Fruit fly (Drosophila melanogaster): Measurements from ENCODE around the gene cup.

Gene cup

dm6 chr2L:6644421-6645059, 18.9 kb upstream of the cup start:
- TF ChIP-seq Clk (GFP tag; optimal IDR thresholded peaks at IDR 0.05) (no peak), bab1 (GFP tag; optimal IDR thresholded peaks at IDR 0.05) (no peak), Mnt (GFP tag; optimal IDR thresholded peaks at IDR 0.05) (peak; percentile 48), CG14711 (tag; optimal IDR thresholded peaks at IDR 0.05) (no peak), CG12768 (GFP tag; optimal IDR thresholded peaks at IDR 0.05) (no peak), CG7101 (tag; optimal IDR thresholded peaks at IDR 0.05) (no peak), CG5204 (GFP tag; optimal IDR thresholded peaks at IDR 0.05) (no peak), kay (GFP tag; ENCODE audit: borderline replicate concordance) (peak; percentile 99), toe (GFP tag; optimal IDR thresholded peaks at IDR 0.05) (no peak), CG1620 (GFP tag; optimal IDR thresholded peaks at IDR 0.05) (no peak), ovo (GFP tag; optimal IDR thresholded peaks at IDR 0.05) (no peak), cnc (optimal IDR thresholded peaks at IDR 0.05) (no peak), CG33017 (tag; optimal IDR thresholded peaks at IDR 0.05) (no peak), cic (GFP tag; optimal IDR thresholded peaks at IDR 0.05) (peak; percentile 52), tj (GFP tag; optimal IDR thresholded peaks at IDR 0.05) (peak; percentile 93), CG7045 (GFP tag; optimal IDR thresholded peaks at IDR 0.05) (no peak), Hr96 (GFP tag; optimal IDR thresholded peaks at IDR 0.05) (no peak), Crg-1 (GFP tag; optimal IDR thresholded peaks at IDR 0.05) (peak; percentile 19), pad (GFP tag; optimal IDR thresholded peaks at IDR 0.05) (no peak), CG11617 (GFP tag; optimal IDR thresholded peaks at IDR 0.05) (no peak)

dm6 chr2L:6647103-6647711, 16.3 kb upstream of the cup start:
- peak; percentile 86 for TF ChIP-seq bab1 (GFP tag; optimal IDR thresholded peaks at IDR 0.05)
- TF ChIP-seq CG12768 (GFP tag; optimal IDR thresholded peaks at IDR 0.05) = peak; percentile 90
- TF ChIP-seq ovo (GFP tag; optimal IDR thresholded peaks at IDR 0.05) = peak; percentile 88
- peak; percentile 95 for TF ChIP-seq CG7101 (tag; optimal IDR thresholded peaks at IDR 0.05)
- TF ChIP-seq CG11617 (GFP tag; optimal IDR thresholded peaks at IDR 0.05) = peak; percentile 93
- no peak for TF ChIP-seq cnc (optimal IDR thresholded peaks at IDR 0.05)
- peak; percentile 94 for TF ChIP-seq CG33017 (tag; optimal IDR thresholded peaks at IDR 0.05)
- TF ChIP-seq kay (GFP tag; ENCODE audit: borderline replicate concordance) = peak; percentile 98
- TF ChIP-seq CG1620 (GFP tag; optimal IDR thresholded peaks at IDR 0.05) = peak; percentile 84
- peak; percentile 82 for TF ChIP-seq tj (GFP tag; optimal IDR thresholded peaks at IDR 0.05)
- TF ChIP-seq toe (GFP tag; optimal IDR thresholded peaks at IDR 0.05) = no peak
- TF ChIP-seq Hr96 (GFP tag; optimal IDR thresholded peaks at IDR 0.05) = peak; percentile 90
- peak; percentile 90 for TF ChIP-seq CG14711 (tag; optimal IDR thresholded peaks at IDR 0.05)
- peak; percentile 84 for TF ChIP-seq cic (GFP tag; optimal IDR thresholded peaks at IDR 0.05)
- TF ChIP-seq pad (GFP tag; optimal IDR thresholded peaks at IDR 0.05) = peak; percentile 69
- TF ChIP-seq CG5204 (GFP tag; optimal IDR thresholded peaks at IDR 0.05) = peak; percentile 92
- peak; percentile 82 for TF ChIP-seq Clk (GFP tag; optimal IDR thresholded peaks at IDR 0.05)
- peak; percentile 79 for TF ChIP-seq Crg-1 (GFP tag; optimal IDR thresholded peaks at IDR 0.05)
- TF ChIP-seq CG7045 (GFP tag; optimal IDR thresholded peaks at IDR 0.05) = peak; percentile 91
- peak; percentile 69 for TF ChIP-seq Mnt (GFP tag; optimal IDR thresholded peaks at IDR 0.05)

DNA sequence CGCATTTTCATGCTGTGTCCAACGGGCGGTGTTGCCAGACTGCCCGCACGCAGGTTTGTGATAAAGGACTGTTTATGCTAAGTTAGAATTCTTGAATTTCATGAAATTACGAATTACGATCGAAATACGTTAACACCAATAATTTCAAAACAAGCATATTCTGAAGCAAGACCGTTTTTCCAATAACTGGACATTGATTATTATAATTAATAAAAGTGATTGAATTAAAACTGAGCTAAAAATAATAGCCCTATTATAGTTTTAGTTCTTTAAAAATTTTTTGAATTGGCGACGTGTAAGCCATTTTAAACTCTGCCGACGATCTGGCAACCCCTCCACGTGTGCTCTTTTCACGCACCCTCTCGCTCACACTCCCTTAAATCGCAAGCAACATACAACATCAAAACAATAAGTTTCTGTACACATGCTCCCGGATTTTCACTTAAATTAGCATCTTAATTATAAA, 15.3 kb upstream of the cup start:
- peak; percentile 93 for TF ChIP-seq CG33017 (tag; optimal IDR thresholded peaks at IDR 0.05)
- TF ChIP-seq bab1 (GFP tag; optimal IDR thresholded peaks at IDR 0.05) = peak; percentile 91
- no peak for TF ChIP-seq Hr96 (GFP tag; optimal IDR thresholded peaks at IDR 0.05)
- TF ChIP-seq CG1620 (GFP tag; optimal IDR thresholded peaks at IDR 0.05) = peak; percentile 82
- TF ChIP-seq Crg-1 (GFP tag; optimal IDR thresholded peaks at IDR 0.05) = peak; percentile 91
- TF ChIP-seq Clk (GFP tag; optimal IDR thresholded peaks at IDR 0.05) = peak; percentile 88
- TF ChIP-seq CG7045 (GFP tag; optimal IDR thresholded peaks at IDR 0.05) = peak; percentile 97
- no peak for TF ChIP-seq CG5204 (GFP tag; optimal IDR thresholded peaks at IDR 0.05)
- peak; percentile 78 for TF ChIP-seq pad (GFP tag; optimal IDR thresholded peaks at IDR 0.05)
- peak; percentile 92 for TF ChIP-seq CG7101 (tag; optimal IDR thresholded peaks at IDR 0.05)
- peak; percentile 64 for TF ChIP-seq cic (GFP tag; optimal IDR thresholded peaks at IDR 0.05)
- TF ChIP-seq toe (GFP tag; optimal IDR thresholded peaks at IDR 0.05) = no peak
- TF ChIP-seq kay (GFP tag; ENCODE audit: borderline replicate concordance) = no peak
- peak; percentile 79 for TF ChIP-seq tj (GFP tag; optimal IDR thresholded peaks at IDR 0.05)
- peak; percentile 83 for TF ChIP-seq Mnt (GFP tag; optimal IDR thresholded peaks at IDR 0.05)
- TF ChIP-seq CG14711 (tag; optimal IDR thresholded peaks at IDR 0.05) = peak; percentile 85
- TF ChIP-seq ovo (GFP tag; optimal IDR thresholded peaks at IDR 0.05) = peak; percentile 88
- TF ChIP-seq CG11617 (GFP tag; optimal IDR thresholded peaks at IDR 0.05) = peak; percentile 95
- no peak for TF ChIP-seq cnc (optimal IDR thresholded peaks at IDR 0.05)
- TF ChIP-seq CG12768 (GFP tag; optimal IDR thresholded peaks at IDR 0.05) = peak; percentile 94

dm6 chr2L:6649085-6649754, 14.2 kb upstream of the cup start, which contains the start of the genes CG31635 and Tango1:
Gene CG31635 (minus strand): TSS chr2L:6649114.
Gene Tango1 (plus strand): TSS chr2L:6649388.
- TF ChIP-seq bab1 (GFP tag; optimal IDR thresholded peaks at IDR 0.05) (peak; percentile 46), pad (GFP tag; optimal IDR thresholded peaks at IDR 0.05) (peak; percentile 9), CG33017 (tag; optimal IDR thresholded peaks at IDR 0.05) (no peak), Clk (GFP tag; optimal IDR thresholded peaks at IDR 0.05) (no peak), Crg-1 (GFP tag; optimal IDR thresholded peaks at IDR 0.05) (no peak), CG7045 (GFP tag; optimal IDR thresholded peaks at IDR 0.05) (peak; percentile 10), CG14711 (tag; optimal IDR thresholded peaks at IDR 0.05) (peak; percentile 60), CG1620 (GFP tag; optimal IDR thresholded peaks at IDR 0.05) (peak; percentile 8), CG5204 (GFP tag; optimal IDR thresholded peaks at IDR 0.05) (no peak), CG7101 (tag; optimal IDR thresholded peaks at IDR 0.05) (peak; percentile 32), cic (GFP tag; optimal IDR thresholded peaks at IDR 0.05) (peak; percentile 0), tj (GFP tag; optimal IDR thresholded peaks at IDR 0.05) (peak; percentile 98)

Data from whole organism, adult.